Fruit fly (Drosophila melanogaster) whole organism, wandering third instar larva: Measurements from ENCODE around the gene ninaG.

Experiments
- Abd-B ChIP-seq: fragments of >200 bp; optimal IDR thresholded peaks from 2 replicates; lab custom pipeline; 2017; ENCODE audit warnings: missing biosample characterization, missing genetic modification characterization
- CG9705 ChIP-seq: fragments of 200-800 bp; sonication (Bioruptor generic); optimal IDR thresholded peaks from 2 replicates; lab custom pipeline; 2018; ENCODE audit warnings: missing biosample characterization, mild to moderate bottlenecking, missing genetic modification characterization
- Dif ChIP-seq: fragments of 200-275, 200-300 bp; sonication (Bioruptor generic); optimal IDR thresholded peaks from 2 replicates; lab custom pipeline; 2018; ENCODE audit warnings: missing biosample characterization, missing genetic modification characterization; ENCODE audit not compliant: partially characterized antibody
- GATAd ChIP-seq: sonication (Bioruptor generic); optimal IDR thresholded peaks from 2 replicates; lab custom pipeline; 2016; ENCODE audit warnings: missing biosample characterization, missing genetic modification characterization
- Hr83 ChIP-seq: fragments of 200-300 bp; sonication (Bioruptor generic); optimal IDR thresholded peaks from 2 replicates; lab custom pipeline; 2016; ENCODE audit warnings: missing biosample characterization, mild to moderate bottlenecking, missing genetic modification characterization, moderate library complexity; ENCODE audit not compliant: poor library complexity, severe bottlenecking
- Jra ChIP-seq: sonication (Bioruptor generic); optimal IDR thresholded peaks from 2 replicates; lab custom pipeline; 2016; ENCODE audit warnings: missing biosample characterization, missing genetic modification characterization
- dl ChIP-seq, 2 experiments: fragments of 175-275, 200-275 bp in 1 of 2; fragments of 200-275 bp in 1 of 2; sonication (Bioruptor generic); optimal IDR thresholded peaks; lab custom pipeline; 2018; ENCODE audit warnings: mild to moderate bottlenecking in 2 of 2, missing biosample characterization in 2 of 2, missing genetic modification characterization in 2 of 2, moderate library complexity in 2 of 2; ENCODE audit not compliant: partially characterized antibody in 2 of 2, insufficient read depth in 1 of 2
- h ChIP-seq: fragments of 200-800 bp; sonication (Bioruptor generic); optimal IDR thresholded peaks from 3 replicates; lab custom pipeline; 2016; ENCODE audit warnings: missing biosample characterization, mild to moderate bottlenecking, missing genetic modification characterization
- jim ChIP-seq: fragments of 175-275, 200-325 bp; sonication (Bioruptor generic); optimal IDR thresholded peaks from 2 replicates; lab custom pipeline; 2016; ENCODE audit warnings: missing biosample characterization, mild to moderate bottlenecking, missing genetic modification characterization
- sage ChIP-seq: fragments of 200-800 bp; sonication (Bioruptor generic); optimal IDR thresholded peaks from 2 replicates; lab custom pipeline; 2016; ENCODE audit warnings: missing biosample characterization, mild to moderate bottlenecking, missing genetic modification characterization

DNA sequence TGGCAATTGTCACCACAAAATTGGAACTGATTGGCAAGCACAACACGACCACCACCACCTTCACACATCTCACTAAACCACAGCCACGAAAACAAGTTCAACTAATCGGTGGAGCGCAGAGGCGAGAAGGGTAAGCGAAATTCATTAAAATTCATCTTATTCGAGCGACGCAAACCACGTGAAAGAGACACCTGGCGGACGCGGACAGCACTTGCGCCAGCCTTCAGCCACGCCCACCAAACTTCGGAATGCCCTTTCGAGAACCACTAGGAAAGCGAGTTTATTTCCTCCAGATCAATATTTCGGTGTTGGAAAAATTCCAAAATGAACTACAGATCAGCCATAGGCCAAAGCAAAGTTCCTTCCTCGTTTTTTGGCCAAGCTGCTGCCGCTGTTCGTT lies 26.0 kb downstream of the ninaG start:
- TF ChIP-seq Hr83 (GFP tag; lab: Kevin White, UChicago) (no peak), Jra (GFP tag; lab: Kevin White, UChicago) (no peak), Dif (no peak), jim (no peak), Abd-B (GFP tag; lab: Kevin White, UChicago) (no peak), h (GFP tag; lab: Kevin White, UChicago) (no peak), sage (GFP tag; lab: Kevin White, UChicago) (no peak), GATAd (no peak), dl (GFP tag; optimal IDR thresholded peaks at IDR 0.05; lab: Kevin White, UChicago; ENCODE audit: insufficient read depth in 1 of 2, partially characterized antibody in 2 of 2) (no peak), CG9705 (no peak)
